Fruit fly (Drosophila melanogaster): ENCODE results near the gene CG15534.

DNA sequence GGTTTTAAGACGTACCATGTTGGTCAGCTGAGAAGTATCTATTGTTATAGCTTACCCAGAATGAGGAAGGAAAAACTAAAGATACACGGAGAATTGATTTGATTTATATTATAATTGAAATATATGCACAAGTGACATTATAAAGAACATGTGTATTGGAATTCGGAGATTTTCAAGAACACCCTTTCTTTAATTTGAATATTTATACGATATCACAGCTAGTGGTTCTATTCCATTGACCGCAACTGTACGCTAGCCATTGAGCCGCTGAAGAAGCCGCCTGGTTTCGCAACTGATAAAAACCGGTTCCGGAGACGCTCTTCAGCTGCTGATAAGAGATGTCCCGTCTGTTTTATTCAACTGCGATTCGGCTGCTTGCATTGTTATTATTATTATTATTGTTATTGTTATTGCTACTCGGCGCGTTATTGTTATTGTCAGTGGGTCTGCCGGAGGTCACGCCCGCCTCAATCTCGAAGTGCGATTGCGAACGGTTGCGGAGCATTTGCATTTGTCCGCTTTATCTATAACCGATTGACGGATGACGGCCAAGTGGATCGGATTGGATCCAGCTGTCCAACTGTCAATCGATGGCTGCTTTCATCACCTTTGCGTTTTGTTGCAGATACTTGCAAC lies 29.9 kb downstream of the CG15534 start:
- TF ChIP-seq CG34406 (GFP tag; optimal IDR thresholded peaks at IDR 0.05), result peak; percentile 57
- TF ChIP-seq Lpt (GFP tag; optimal IDR thresholded peaks at IDR 0.05), result peak; percentile 45
- peak; percentile 22 for TF ChIP-seq Sox15 (GFP tag; optimal IDR thresholded peaks at IDR 0.05)
- TF ChIP-seq Sox102F (GFP tag; optimal IDR thresholded peaks at IDR 0.05), result peak; percentile 45
- no peak for TF ChIP-seq fkh (GFP tag; optimal IDR thresholded peaks at IDR 0.05)
- TF ChIP-seq cyc (GFP tag; optimal IDR thresholded peaks at IDR 0.05), result peak; percentile 6
- peak; percentile 60 for TF ChIP-seq acj6 (GFP tag; optimal IDR thresholded peaks at IDR 0.05)
- no peak for TF ChIP-seq Eip93F (GFP tag; optimal IDR thresholded peaks at IDR 0.05)
- peak; percentile 43 for TF ChIP-seq CG11762 (GFP tag; optimal IDR thresholded peaks at IDR 0.05; ENCODE audit: insufficient read depth)
